Worm (Caenorhabditis elegans) whole organism, mixed stage, embryonic: Measurements from ENCODE around the gene lron-10.

Experiments
- M03D4.4 ChIP-seq: sonication (generic microtip); optimal IDR thresholded peaks from 2 replicates; lab custom pipeline; 2017; ENCODE audit warnings: mild to moderate bottlenecking, missing genetic modification characterization, missing compliant biosample characterization
- blmp-1 ChIP-seq: fragments of 150-350 bp; optimal IDR thresholded peaks from 2 replicates; lab custom pipeline; 2014; ENCODE audit warnings: missing biosample characterization, missing genetic modification characterization
- ceh-39 ChIP-seq: fragments of 150-350 bp; optimal IDR thresholded peaks from 2 replicates; lab custom pipeline; 2014; ENCODE audit warnings: missing biosample characterization, missing genetic modification characterization
- ceh-43 ChIP-seq: fragments of 200-800 bp; sonication (Bioruptor generic); optimal IDR thresholded peaks from 2 replicates; lab custom pipeline; 2018; ENCODE audit warnings: mild to moderate bottlenecking, missing genetic modification characterization, moderate library complexity, missing compliant biosample characterization
- ceh-83 ChIP-seq: fragments of 200-800 bp; sonication (Bioruptor generic); optimal IDR thresholded peaks from 2 replicates; lab custom pipeline; 2018; ENCODE audit warnings: mild to moderate bottlenecking, missing genetic modification characterization, missing compliant biosample characterization
- ces-1 ChIP-seq: fragments of 150-350 bp; optimal IDR thresholded peaks from 2 replicates; lab custom pipeline; 2014; ENCODE audit warnings: missing biosample characterization, missing genetic modification reagents, missing genetic modification characterization
- cnd-1 ChIP-seq: fragments of 200-800 bp; sonication (Bioruptor generic); optimal IDR thresholded peaks from 2 replicates; lab custom pipeline; 2018; ENCODE audit warnings: mild to moderate bottlenecking, missing genetic modification characterization, missing compliant biosample characterization
- drap-1 ChIP-seq: fragments of 200-800 bp; sonication (Bioruptor generic); optimal IDR thresholded peaks from 3 replicates; lab custom pipeline; 2018; ENCODE audit warnings: mild to moderate bottlenecking, missing genetic modification characterization, missing compliant biosample characterization
- elt-1 ChIP-seq: sonication (generic microtip); optimal IDR thresholded peaks from 2 replicates; lab custom pipeline; 2017; ENCODE audit warnings: missing genetic modification characterization, mild to moderate bottlenecking, missing compliant biosample characterization, antibody characterized with exemption, moderate library complexity, borderline replicate concordance; ENCODE audit not compliant: insufficient read depth
- elt-3 ChIP-seq: fragments of 150-350 bp; optimal IDR thresholded peaks from 2 replicates; lab custom pipeline; 2014; ENCODE audit warnings: missing biosample characterization, missing genetic modification characterization
- flh-1 ChIP-seq: fragments of 200-800 bp; sonication (Bioruptor generic); optimal IDR thresholded peaks from 2 replicates; lab custom pipeline; 2018; ENCODE audit warnings: mild to moderate bottlenecking, missing genetic modification characterization, moderate library complexity, missing compliant biosample characterization
- ham-2 ChIP-seq: fragments of 200-800 bp; sonication (Bioruptor generic); optimal IDR thresholded peaks from 2 replicates; lab custom pipeline; 2018; ENCODE audit warnings: mild to moderate bottlenecking, missing genetic modification characterization, missing compliant biosample characterization
- hlh-1 ChIP-seq: fragments of 150-350 bp; optimal IDR thresholded peaks from 2 replicates; lab custom pipeline; 2014; ENCODE audit warnings: missing biosample characterization, missing genetic modification reagents, missing genetic modification characterization
- lin-13 ChIP-seq: fragments of 150-350 bp; optimal IDR thresholded peaks from 2 replicates; lab custom pipeline; 2014; ENCODE audit warnings: missing biosample characterization, missing genetic modification characterization
- lsy-2 ChIP-seq: fragments of 150-350 bp; optimal IDR thresholded peaks from 2 replicates; lab custom pipeline; 2014; ENCODE audit warnings: missing biosample characterization, missing genetic modification characterization
- mab-5 ChIP-seq: fragments of 150-350 bp; optimal IDR thresholded peaks from 2 replicates; lab custom pipeline; 2014; ENCODE audit warnings: missing biosample characterization, missing genetic modification characterization
- mep-1 ChIP-seq: fragments of 150-350 bp; optimal IDR thresholded peaks from 2 replicates; lab custom pipeline; 2017; ENCODE audit warnings: missing biosample characterization, missing genetic modification reagents, missing genetic modification characterization, inconsistent platforms
- mls-2 ChIP-seq: sonication (generic microtip); optimal IDR thresholded peaks from 2 replicates; lab custom pipeline; 2016; ENCODE audit warnings: mild to moderate bottlenecking, missing genetic modification characterization, moderate library complexity, missing compliant biosample characterization
- nhr-12 ChIP-seq: fragments of 150-350 bp; optimal IDR thresholded peaks from 2 replicates; lab custom pipeline; 2014; ENCODE audit warnings: missing biosample characterization, missing genetic modification characterization
- nhr-2 ChIP-seq: fragments of 150-350 bp; optimal IDR thresholded peaks from 2 replicates; lab custom pipeline; 2014; ENCODE audit warnings: missing biosample characterization, missing genetic modification characterization
- nhr-237 ChIP-seq: fragments of 150-350 bp; optimal IDR thresholded peaks from 2 replicates; lab custom pipeline; 2014; ENCODE audit warnings: missing biosample characterization, missing genetic modification characterization
- pha-4 ChIP-seq: fragments of 150-350 bp; optimal IDR thresholded peaks from 2 replicates; lab custom pipeline; 2018; ENCODE audit warnings: missing biosample characterization, missing genetic modification reagents, missing genetic modification characterization
- sem-2 ChIP-seq: fragments of 200-800 bp; sonication (Bioruptor generic); optimal IDR thresholded peaks from 2 replicates; lab custom pipeline; 2018; ENCODE audit warnings: mild to moderate bottlenecking, missing genetic modification characterization, missing compliant biosample characterization
- snpc-4 ChIP-seq: fragments of 150-350 bp; optimal IDR thresholded peaks from 2 replicates; lab custom pipeline; 2014; ENCODE audit warnings: missing biosample characterization, missing genetic modification characterization
- sptf-1 ChIP-seq: sonication (generic microtip); optimal IDR thresholded peaks from 2 replicates; lab custom pipeline; 2017; ENCODE audit warnings: mild to moderate bottlenecking, missing genetic modification characterization, moderate library complexity, missing compliant biosample characterization
- tbx-8 ChIP-seq: fragments of 200-800 bp; sonication (Bioruptor generic); optimal IDR thresholded peaks from 2 replicates; lab custom pipeline; 2018; ENCODE audit warnings: mild to moderate bottlenecking, missing genetic modification characterization, moderate library complexity, missing compliant biosample characterization
- unc-39 ChIP-seq: fragments of 150-350 bp; optimal IDR thresholded peaks from 2 replicates; lab custom pipeline; 2014; ENCODE audit warnings: missing biosample characterization, missing genetic modification characterization
- zip-8 ChIP-seq: fragments of 150-350 bp; optimal IDR thresholded peaks from 2 replicates; lab custom pipeline; 2014; ENCODE audit warnings: missing biosample characterization, missing genetic modification characterization

lron-10 gene

ce11 chrIII:10634034-10634433 lies 12.9 kb upstream of the lron-10 start (continued):
- peak; percentile 52 for TF ChIP-seq drap-1
- TF ChIP-seq flh-1 (GFP tag; lab: Kevin White, UChicago): peak; percentile 50
- TF ChIP-seq lin-13 (tag; lab: Kevin White, UChicago): peak; percentile 22
- peak; percentile 47 for TF ChIP-seq pha-4 (tag; lab: Kevin White, UChicago)
- no peak for TF ChIP-seq mls-2 (tag; lab: Kevin White, UChicago)
- TF ChIP-seq ces-1: peak; percentile 69
- no peak for TF ChIP-seq nhr-12 (tag; lab: Kevin White, UChicago)
- TF ChIP-seq M03D4.4 (tag; lab: Kevin White, UChicago): peak; percentile 33
- peak; percentile 77 for TF ChIP-seq sptf-1
- peak; percentile 77 for TF ChIP-seq nhr-2 (tag; lab: Kevin White, UChicago)

- TF ChIP-seq sem-2 (no peak), nhr-237 (tag; lab: Kevin White, UChicago) (no peak), ceh-43 (no peak), cnd-1 (tag; lab: Kevin White, UChicago) (no peak), M03D4.4 (tag; lab: Kevin White, UChicago) (no peak), nhr-12 (tag; lab: Kevin White, UChicago) (no peak), ces-1 (no peak), ceh-39 (tag; lab: Kevin White, UChicago) (no peak), zip-8 (tag; lab: Kevin White, UChicago) (no peak)
These were observed 12.2 kb upstream of the lron-10 start, which contains the start of gene Y39A1A.9 for ce11 chrIII:10633403-10633674. TSS of gene Y39A1A.9 (minus strand) at chrIII:10633501.

- TF ChIP-seq sptf-1 (peak; percentile 25), snpc-4 (tag; lab: Kevin White, UChicago) (no peak), mls-2 (tag; lab: Kevin White, UChicago) (peak; percentile 25)
- TF ChIP-seq, all 35 proteins: peak for 2
These were observed 11.6 kb upstream of the lron-10 start, which contains the start of gene Y39A1A.10 for ce11 chrIII:10632590-10633402. TSS of gene Y39A1A.10 (plus strand) at chrIII:10632728.

- TF ChIP-seq drap-1 (no peak), ham-2 (no peak), M03D4.4 (tag; lab: Kevin White, UChicago) (no peak), lsy-2 (tag; lab: Kevin White, UChicago) (no peak)
These were observed 10.8 kb upstream of the lron-10 start for ce11 chrIII:10631870-10632509.

- TF ChIP-seq mls-2 (tag; lab: Kevin White, UChicago) (no peak), M03D4.4 (tag; lab: Kevin White, UChicago) (no peak), ceh-39 (tag; lab: Kevin White, UChicago) (no peak), unc-39 (tag; lab: Kevin White, UChicago) (no peak), sptf-1 (no peak), mep-1 (no peak), blmp-1 (no peak), tbx-8 (no peak), ces-1 (no peak)
These were observed 8.6 kb upstream of the lron-10 start for ce11 chrIII:10629795-10630194.

- TF ChIP-seq lsy-2 (tag; lab: Kevin White, UChicago): no peak
- TF ChIP-seq elt-1 (tag; lab: Kevin White, UChicago): no peak
- TF ChIP-seq tbx-8: no peak
- TF ChIP-seq nhr-12 (tag; lab: Kevin White, UChicago): no peak
- TF ChIP-seq blmp-1: no peak
- TF ChIP-seq flh-1 (GFP tag; lab: Kevin White, UChicago): no peak
- TF ChIP-seq nhr-237 (tag; lab: Kevin White, UChicago): no peak
- no peak for TF ChIP-seq cnd-1 (tag; lab: Kevin White, UChicago)
- no peak for TF ChIP-seq mab-5 (tag; lab: Kevin White, UChicago)
These were observed 7.9 kb upstream of the lron-10 start, which contains the start of gene swt-4 for ce11 chrIII:10629043-10629442. TSS of gene swt-4 (minus strand) at chrIII:10629143.

- TF ChIP-seq elt-3 (tag; lab: Kevin White, UChicago) (no peak), ceh-83 (GFP tag; lab: Kevin White, UChicago) (no peak), ces-1 (peak; percentile 39), hlh-1 (tag; lab: Kevin White, UChicago) (peak; percentile 14)
These were observed 7.2 kb upstream of the lron-10 start for ce11 chrIII:10628360-10628759.
